Worm (Caenorhabditis elegans): ENCODE measurements around the gene F08F8.10.

- no peak for TF ChIP-seq elt-3 (tag; optimal IDR thresholded peaks at IDR 0.05)
- no peak for TF ChIP-seq ces-1 (GFP tag; optimal IDR thresholded peaks at IDR 0.05)
- TF ChIP-seq lin-13 (tag; optimal IDR thresholded peaks at IDR 0.05), result no peak
- no peak for TF ChIP-seq mls-2 (tag; optimal IDR thresholded peaks at IDR 0.05)
- TF ChIP-seq blmp-1 (tag; optimal IDR thresholded peaks at IDR 0.05), result no peak
- no peak for TF ChIP-seq tbx-8 (GFP tag; optimal IDR thresholded peaks at IDR 0.05)
- no peak for TF ChIP-seq unc-62 (GFP tag; optimal IDR thresholded peaks at IDR 0.05)
- no peak for TF ChIP-seq unc-39 (tag; optimal IDR thresholded peaks at IDR 0.05)
- no peak for TF ChIP-seq elt-1 (tag; optimal IDR thresholded peaks at IDR 0.05; ENCODE audit: borderline replicate concordance, insufficient read depth)
- TF ChIP-seq ztf-11 (tag; optimal IDR thresholded peaks at IDR 0.05), result no peak
Observed at ce11 chrIII:7385929-7386328, 28.7 kb upstream of the F08F8.10 start, which contains the start of gene trd-1.

Measured in whole organism, mixed stage, embryonic.